Fruit fly (Drosophila melanogaster) whole organism, embryonic: Measurements from ENCODE around the gene Cyp9f2.

Source experiments
- Aef1 ChIP-seq: fragments of 200-800 bp; sonication (Bioruptor generic); IDR thresholded peaks from 3 replicates; pipeline ENCODE4 v1.3.6; 2022; ENCODE audit warnings: missing biosample characterization, missing genetic modification characterization
- B-H1 ChIP-seq: fragments of 200-800 bp; sonication (Bioruptor generic); IDR thresholded peaks from 3 replicates; pipeline ENCODE4 v1.3.6; 2022; ENCODE audit warnings: missing biosample characterization, missing genetic modification characterization
- B-H2 ChIP-seq: fragments of 200-800 bp; sonication (Bioruptor generic); optimal IDR thresholded peaks from 2 replicates; lab custom pipeline; 2018; ENCODE audit warnings: missing biosample characterization, mild to moderate bottlenecking, missing genetic modification characterization
- Bdp1 ChIP-seq: fragments of 200-800 bp; sonication (Bioruptor generic); optimal IDR thresholded peaks from 3 replicates; lab custom pipeline; 2016; ENCODE audit warnings: missing biosample characterization, missing genetic modification characterization
- CG11695 ChIP-seq: fragments of 200-800 bp; sonication (Bioruptor generic); IDR thresholded peaks from 3 replicates; pipeline ENCODE4 v1.3.6; 2022; ENCODE audit warnings: missing biosample characterization, missing genetic modification characterization
- CG11696 ChIP-seq: fragments of 200-800 bp; sonication (Bioruptor generic); IDR thresholded peaks from 2 replicates; pipeline ENCODE4 v1.3.6; 2022; ENCODE audit warnings: missing biosample characterization, missing genetic modification characterization
- CG12104 ChIP-seq: fragments of 200-800 bp; sonication (Bioruptor generic); optimal IDR thresholded peaks from 3 replicates; lab custom pipeline; 2016; ENCODE audit warnings: missing biosample characterization, missing genetic modification characterization
- CG14441 ChIP-seq: fragments of 200-800 bp; sonication (Bioruptor generic); IDR thresholded peaks from 2 replicates; pipeline ENCODE4 v1.3.6; 2022; ENCODE audit warnings: missing biosample characterization, missing genetic modification characterization
- CG14965 ChIP-seq: fragments of 200-800 bp; sonication (Bioruptor generic); optimal IDR thresholded peaks from 2 replicates; lab custom pipeline; 2016; ENCODE audit warnings: missing biosample characterization, missing genetic modification characterization, borderline replicate concordance
- CG15479 ChIP-seq: fragments of 200-800 bp; sonication (Bioruptor generic); optimal IDR thresholded peaks from 3 replicates; lab custom pipeline; 2019; ENCODE audit warnings: missing biosample characterization, mild to moderate bottlenecking, missing genetic modification characterization, moderate library complexity
- CG17361 ChIP-seq: fragments of 200-800 bp; sonication (Bioruptor generic); IDR thresholded peaks from 3 replicates; pipeline ENCODE4 v1.3.6; 2022; ENCODE audit warnings: missing biosample characterization, missing genetic modification characterization
- CG17612 ChIP-seq: fragments of 200-800 bp; sonication (Bioruptor generic); IDR thresholded peaks from 2 replicates; pipeline ENCODE4 v1.3.6; 2022; ENCODE audit warnings: missing biosample characterization, missing genetic modification characterization
- CG18764 ChIP-seq: fragments of 200-800 bp; sonication (Bioruptor generic); optimal IDR thresholded peaks from 3 replicates; lab custom pipeline; 2016; ENCODE audit warnings: missing biosample characterization, missing genetic modification characterization
- CG2116 ChIP-seq: fragments of 200-800 bp; sonication (Bioruptor generic); optimal IDR thresholded peaks from 3 replicates; lab custom pipeline; 2018; ENCODE audit warnings: missing biosample characterization, mild to moderate bottlenecking, missing genetic modification characterization
- CG3281 ChIP-seq: fragments of 200-800 bp; sonication (Bioruptor generic); optimal IDR thresholded peaks from 3 replicates; lab custom pipeline; 2017; ENCODE audit warnings: missing biosample characterization, mild to moderate bottlenecking, missing genetic modification characterization
- CG42726 ChIP-seq: fragments of 200-800 bp; sonication (Bioruptor generic); IDR thresholded peaks from 2 replicates; pipeline ENCODE4 v1.3.6; 2022; ENCODE audit warnings: missing biosample characterization, missing genetic modification characterization; ENCODE audit not compliant: partially characterized antibody
- CG7357 ChIP-seq: fragments of 200-800 bp; sonication (Bioruptor generic); IDR thresholded peaks from 3 replicates; pipeline ENCODE4 v1.3.6; 2022; ENCODE audit warnings: missing biosample characterization, missing genetic modification characterization
- CG9215 ChIP-seq: fragments of 200-800 bp; sonication (Bioruptor generic); IDR thresholded peaks from 2 replicates; pipeline ENCODE4 v1.3.6; 2022; ENCODE audit warnings: missing biosample characterization, missing genetic modification characterization
- CTCF ChIP-seq: fragments of 200-800 bp; sonication (Bioruptor generic); optimal IDR thresholded peaks from 2 replicates; lab custom pipeline; 2017; ENCODE audit warnings: missing biosample characterization, mild to moderate bottlenecking, missing genetic modification characterization, moderate library complexity
- Camta ChIP-seq: fragments of 200-800 bp; sonication (Bioruptor generic); optimal IDR thresholded peaks from 2 replicates; lab custom pipeline; 2016; ENCODE audit warnings: missing biosample characterization, missing genetic modification characterization
- HLH54F ChIP-seq: fragments of 200-800 bp; sonication (Bioruptor generic); optimal IDR thresholded peaks from 3 replicates; lab custom pipeline; 2016; ENCODE audit warnings: missing biosample characterization, missing genetic modification characterization
- NFAT ChIP-seq: fragments of 200-800 bp; sonication (Bioruptor generic); IDR thresholded peaks from 2 replicates; pipeline ENCODE4 v1.3.6; 2022; ENCODE audit warnings: missing biosample characterization, missing genetic modification characterization
- Scr ChIP-seq: fragments of 200-800 bp; sonication (Bioruptor generic); IDR thresholded peaks from 2 replicates; pipeline ENCODE4 v1.3.6; 2022; ENCODE audit warnings: missing biosample characterization, missing genetic modification characterization; ENCODE audit not compliant: partially characterized antibody
- Sox102F ChIP-seq: fragments of 200-800 bp; sonication (Bioruptor generic); optimal IDR thresholded peaks from 2 replicates; lab custom pipeline; 2018; ENCODE audit warnings: missing biosample characterization, mild to moderate bottlenecking, missing genetic modification characterization, moderate library complexity
- ab ChIP-seq: fragments of 200-800 bp; sonication (Bioruptor generic); optimal IDR thresholded peaks from 2 replicates; lab custom pipeline; 2016; ENCODE audit warnings: missing biosample characterization, missing genetic modification characterization
- al ChIP-seq: fragments of 200-800 bp; sonication (Bioruptor generic); IDR thresholded peaks from 2 replicates; pipeline ENCODE4 v1.3.6; 2022; ENCODE audit warnings: missing biosample characterization, missing genetic modification characterization
- ash1 ChIP-seq: fragments of 200-800 bp; sonication (Bioruptor generic); optimal IDR thresholded peaks from 2 replicates; lab custom pipeline; 2018; ENCODE audit warnings: missing biosample characterization, mild to moderate bottlenecking, missing genetic modification characterization
- bcd ChIP-seq: fragments of 200-800 bp; sonication (Bioruptor generic); optimal IDR thresholded peaks from 2 replicates; lab custom pipeline; 2017; ENCODE audit warnings: missing biosample characterization, mild to moderate bottlenecking, missing genetic modification characterization
- dan ChIP-seq: fragments of 200-800 bp; sonication (Bioruptor generic); IDR thresholded peaks from 2 replicates; pipeline ENCODE4 v1.3.6; 2022; ENCODE audit warnings: missing biosample characterization, missing genetic modification characterization
- dmrt11E ChIP-seq: fragments of 200-800 bp; sonication (Bioruptor generic); optimal IDR thresholded peaks from 3 replicates; lab custom pipeline; 2018; ENCODE audit warnings: missing biosample characterization, mild to moderate bottlenecking, missing genetic modification characterization, moderate library complexity
- dysf ChIP-seq: fragments of 200-800 bp; sonication (Bioruptor generic); IDR thresholded peaks from 3 replicates; pipeline ENCODE4 v1.3.6; 2022; ENCODE audit warnings: missing biosample characterization, missing genetic modification characterization
- en ChIP-seq: fragments of 200-800 bp; sonication (Bioruptor generic); optimal IDR thresholded peaks from 2 replicates; lab custom pipeline; 2016; ENCODE audit warnings: missing biosample characterization, missing genetic modification characterization
- fd96Cb ChIP-seq: fragments of 200-800 bp; sonication (Bioruptor generic); optimal IDR thresholded peaks from 2 replicates; lab custom pipeline; 2018; ENCODE audit warnings: missing biosample characterization, mild to moderate bottlenecking, missing genetic modification characterization, moderate library complexity
- gcm ChIP-seq: fragments of 200-800 bp; sonication (Bioruptor generic); optimal IDR thresholded peaks from 2 replicates; lab custom pipeline; 2019; ENCODE audit warnings: missing biosample characterization, mild to moderate bottlenecking, missing genetic modification characterization, moderate library complexity
- gro ChIP-seq: fragments of 200-800 bp; sonication (Bioruptor generic); optimal IDR thresholded peaks from 2 replicates; lab custom pipeline; 2016; ENCODE audit warnings: missing biosample characterization, missing genetic modification characterization
- gsb-n ChIP-seq: fragments of 200-800 bp; sonication (Bioruptor generic); optimal IDR thresholded peaks from 3 replicates; lab custom pipeline; 2018; ENCODE audit warnings: missing biosample characterization, mild to moderate bottlenecking, missing genetic modification characterization
- nau ChIP-seq: fragments of 200-800 bp; sonication (Bioruptor generic); optimal IDR thresholded peaks from 3 replicates; lab custom pipeline; 2017; ENCODE audit warnings: missing biosample characterization, mild to moderate bottlenecking, missing genetic modification characterization, missing genetic modification reagents
- nerfin-1 ChIP-seq: fragments of 200-800 bp; sonication (Bioruptor generic); optimal IDR thresholded peaks from 3 replicates; lab custom pipeline; 2019; ENCODE audit warnings: missing biosample characterization, mild to moderate bottlenecking, missing genetic modification characterization, moderate library complexity
- otp ChIP-seq: fragments of 200-800 bp; sonication (Bioruptor generic); IDR thresholded peaks from 3 replicates; pipeline ENCODE4, ENCODE4 v1.3.6; 2022; ENCODE audit warnings: missing biosample characterization, missing genetic modification characterization
- peb ChIP-seq: fragments of 200-800 bp; sonication (Bioruptor generic); IDR thresholded peaks from 2 replicates; pipeline ENCODE4 v1.3.6; 2022; ENCODE audit warnings: missing biosample characterization, missing genetic modification characterization
- pros ChIP-seq: fragments of 200-800 bp; sonication (Bioruptor generic); optimal IDR thresholded peaks from 3 replicates; lab custom pipeline; 2019; ENCODE audit warnings: missing biosample characterization, mild to moderate bottlenecking, missing genetic modification characterization, moderate library complexity
- repo ChIP-seq: fragments of 200-800 bp; sonication (Bioruptor generic); optimal IDR thresholded peaks from 2 replicates; lab custom pipeline; 2016; ENCODE audit warnings: missing biosample characterization, missing genetic modification characterization
- rib ChIP-seq: fragments of 200-800 bp; sonication (Bioruptor generic); IDR thresholded peaks from 2 replicates; pipeline ENCODE4 v1.3.6; 2022; ENCODE audit warnings: missing biosample characterization, missing genetic modification characterization
- sd ChIP-seq: fragments of 200-800 bp; sonication (Bioruptor generic); optimal IDR thresholded peaks from 3 replicates; lab custom pipeline; 2018; ENCODE audit warnings: missing biosample characterization, mild to moderate bottlenecking, missing genetic modification characterization, moderate library complexity
- sens ChIP-seq: fragments of 200-800 bp; sonication (Bioruptor generic); peaks from one replicate; lab custom pipeline; 2016; ENCODE audit warnings: missing biosample characterization, missing genetic modification characterization
- slou ChIP-seq: fragments of 200-800 bp; sonication (Bioruptor generic); optimal IDR thresholded peaks from 3 replicates; lab custom pipeline; 2016; ENCODE audit warnings: missing biosample characterization, missing genetic modification characterization
- sqz ChIP-seq: fragments of 200-800 bp; sonication (Bioruptor generic); optimal IDR thresholded peaks from 3 replicates; lab custom pipeline; 2018; ENCODE audit warnings: missing biosample characterization, mild to moderate bottlenecking, missing genetic modification characterization
- sr ChIP-seq: fragments of 200-800 bp; sonication (Bioruptor generic); IDR thresholded peaks from 3 replicates; pipeline ENCODE4 v1.3.6; 2022; ENCODE audit warnings: missing biosample characterization, missing genetic modification characterization
- tgo ChIP-seq: fragments of 200-800 bp; sonication (Bioruptor generic); IDR thresholded peaks from 3 replicates; pipeline ENCODE4 v1.3.6; 2022; ENCODE audit warnings: missing biosample characterization, missing genetic modification characterization
- twi ChIP-seq: fragments of 200-800 bp; optimal IDR thresholded peaks from 2 replicates; lab custom pipeline; 2019; ENCODE audit warnings: missing biosample characterization, mild to moderate bottlenecking, missing genetic modification characterization, moderate library complexity
- zen2 ChIP-seq: fragments of 200-800 bp; sonication (Bioruptor generic); IDR thresholded peaks from 3 replicates; pipeline ENCODE4 v1.3.6; 2022; ENCODE audit warnings: missing biosample characterization, missing genetic modification characterization; ENCODE audit not compliant: partially characterized antibody
- zf30C ChIP-seq: fragments of 200-800 bp; sonication (Bioruptor generic); optimal IDR thresholded peaks from 3 replicates; lab custom pipeline; 2018; ENCODE audit warnings: missing biosample characterization, mild to moderate bottlenecking, missing genetic modification characterization

Gene Cyp9f2

dm6 chr3R:12448889-12449314 lies 43.1 kb upstream of the Cyp9f2 start, which contains the start of gene CG18549 (continued):
- TF ChIP-seq dan (GFP tag; lab: Robert Waterston, UW) (peak; percentile 97), peb (GFP tag; lab: Robert Waterston, UW) (peak; percentile 100), NFAT (GFP tag; lab: Robert Waterston, UW) (peak; percentile 99), sens (peak; percentile 100), CG3281 (GFP tag; lab: Kevin White, UChicago) (peak; percentile 99), CG14965 (GFP tag; lab: Kevin White, UChicago) (peak; percentile 92), CG15479 (peak; percentile 71), B-H2 (GFP tag; lab: Kevin White, UChicago) (peak; percentile 99), CTCF (GFP tag; lab: Kevin White, UChicago) (peak; percentile 81), CG18764 (GFP tag; lab: Kevin White, UChicago) (peak; percentile 99), rib (GFP tag; lab: Robert Waterston, UW) (peak; percentile 100), nerfin-1 (tag; lab: Kevin White, UChicago) (peak; percentile 100), Sox102F (peak; percentile 100), tgo (GFP tag; lab: Robert Waterston, UW) (peak; percentile 100), CG42726 (GFP tag; lab: Robert Waterston, UW) (peak; percentile 5; the same call in 1 of the 2 replicates), CG17361 (GFP tag; lab: Robert Waterston, UW) (peak; percentile 100), ab (peak; percentile 97), gsb-n (peak; percentile 100), HLH54F (GFP tag; lab: Kevin White, UChicago) (peak; percentile 99), Camta (GFP tag; lab: Kevin White, UChicago) (peak; percentile 100), sd (tag; lab: Kevin White, UChicago) (peak; percentile 98), dmrt11E (tag; lab: Kevin White, UChicago) (peak; percentile 100), Bdp1 (GFP tag; lab: Kevin White, UChicago) (peak; percentile 96), repo (GFP tag; lab: Kevin White, UChicago) (peak; percentile 98), twi (peak; percentile 99), ash1 (peak; percentile 98), otp (GFP tag; lab: Robert Waterston, UW) (peak; percentile 100), Scr (GFP tag; lab: Robert Waterston, UW) (peak; percentile 85), nau (GFP tag; lab: Kevin White, UChicago) (peak; percentile 100), bcd (GFP tag; lab: Kevin White, UChicago) (peak; percentile 100), CG7357 (GFP tag; lab: Robert Waterston, UW) (peak; percentile 99), zen2 (GFP tag; lab: Robert Waterston, UW) (peak; percentile 84), pros (peak; percentile 90), CG11695 (GFP tag; lab: Robert Waterston, UW) (peak; percentile 100), CG9215 (GFP tag; lab: Robert Waterston, UW) (peak; percentile 99), CG11696 (GFP tag; lab: Robert Waterston, UW) (peak; percentile 98), CG17612 (GFP tag; lab: Robert Waterston, UW) (peak; percentile 99), B-H1 (GFP tag; lab: Robert Waterston, UW) (peak; percentile 100), CG12104 (GFP tag; lab: Kevin White, UChicago) (peak; percentile 100), al (peak; percentile 99), zf30C (peak; percentile 65), fd96Cb (peak; percentile 100), en (GFP tag; lab: Kevin White, UChicago) (peak; percentile 99), CG14441 (GFP tag; lab: Robert Waterston, UW) (peak; percentile 100), gcm (GFP tag; lab: Kevin White, UChicago) (peak; percentile 100), sqz (GFP tag; lab: Kevin White, UChicago) (peak; percentile 100), gro (GFP tag; lab: Kevin White, UChicago) (peak; percentile 99), dysf (GFP tag; lab: Robert Waterston, UW) (peak; percentile 100), slou (GFP tag; lab: Kevin White, UChicago) (peak; percentile 99), CG2116 (GFP tag; lab: Kevin White, UChicago) (peak; percentile 94), sr (GFP tag; lab: Robert Waterston, UW) (peak; percentile 99; the same call in 2 of the 3 replicates), Aef1 (GFP tag; lab: Robert Waterston, UW) (peak; percentile 100)
